Worm (Caenorhabditis elegans): ENCODE measurements around the gene sptf-2.

Gene sptf-2

DNA sequence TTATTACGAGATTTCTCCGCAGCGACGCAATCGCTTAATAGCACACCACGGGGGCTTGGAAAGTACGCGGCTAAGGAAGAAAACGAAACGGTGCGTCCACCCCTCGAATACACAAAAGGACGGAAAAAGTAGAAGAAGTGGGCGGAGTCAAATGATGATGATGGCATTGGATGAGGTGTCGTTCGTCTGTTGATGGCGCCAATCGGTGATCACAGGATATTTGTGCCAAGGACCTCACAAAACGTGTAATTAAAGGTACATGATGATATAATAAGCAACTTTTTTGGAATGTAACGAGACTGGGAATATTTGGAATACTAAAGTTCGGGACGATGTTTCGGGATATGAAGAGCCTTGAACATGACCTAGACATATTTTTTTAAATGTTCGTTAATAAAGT is 9.1 kb downstream of the sptf-2 start, which contains the start of gene cutl-12:
TSS of gene cutl-12 (minus strand) at position 101 of the 400 bp plus-strand sequence.
- TF ChIP-seq ztf-11 (tag; optimal IDR thresholded peaks at IDR 0.05) = no peak
- no peak for TF ChIP-seq F37D6.2 (tag; optimal IDR thresholded peaks at IDR 0.05)
- TF ChIP-seq unc-130 (GFP tag; optimal IDR thresholded peaks at IDR 0.05) = no peak
- no peak for TF ChIP-seq Y48G9A.11 (GFP tag; IDR thresholded peaks at IDR 0.05)
- TF ChIP-seq arid-1 (GFP tag; conservative IDR thresholded peaks at IDR 0.05) = no peak
- TF ChIP-seq unc-39 (tag; optimal IDR thresholded peaks at IDR 0.05) = no peak

DNA sequence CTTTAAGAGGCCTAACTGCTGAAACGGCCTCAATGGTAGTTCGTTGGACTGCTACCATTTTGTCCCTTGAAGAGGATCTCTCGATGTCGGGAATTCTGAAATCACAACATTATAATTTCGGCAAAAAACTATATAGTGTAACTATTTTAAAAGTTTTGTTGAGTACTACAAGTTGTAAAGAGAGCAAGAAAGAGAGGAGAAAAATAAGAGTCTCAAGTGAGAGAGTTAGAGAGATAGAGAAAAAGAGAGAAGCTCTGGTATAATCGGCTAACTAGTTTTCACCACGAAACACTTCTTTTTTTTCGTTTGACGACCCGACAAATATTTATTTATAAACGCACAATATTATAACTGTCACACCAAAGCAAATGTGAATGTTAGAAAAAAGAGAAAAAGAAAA is 12.4 kb downstream of the sptf-2 start, which contains the start of gene vab-9:
TSS of gene vab-9 (minus strand) at position 101 of the 400 bp plus-strand sequence.
- no peak for TF ChIP-seq ceh-28 (tag; optimal IDR thresholded peaks at IDR 0.05)
- TF ChIP-seq ctbp-1 (GFP tag; IDR thresholded peaks at IDR 0.05) = no peak
- no peak for TF ChIP-seq egl-27 (tag; optimal IDR thresholded peaks at IDR 0.05)
- no peak for TF ChIP-seq mxl-3 (GFP tag; optimal IDR thresholded peaks at IDR 0.05)
- no peak for TF ChIP-seq mes-2 (tag; optimal IDR thresholded peaks at IDR 0.05; ENCODE audit: poor library complexity, severe bottlenecking)
- no peak for TF ChIP-seq zfp-3 (GFP tag; conservative IDR thresholded peaks at IDR 0.05)
- no peak for TF ChIP-seq R02D3.7 (tag; optimal IDR thresholded peaks at IDR 0.05)
- TF ChIP-seq dmd-9 (GFP tag; IDR thresholded peaks at IDR 0.05) = no peak
- no peak for TF ChIP-seq F37D6.2 (tag; optimal IDR thresholded peaks at IDR 0.05)
- no peak for TF ChIP-seq ZK337.2 (GFP tag; IDR thresholded peaks at IDR 0.05)
- no peak for TF ChIP-seq fkh-10 (GFP tag; optimal IDR thresholded peaks at IDR 0.05)
- no peak for TF ChIP-seq lsy-2 (tag; optimal IDR thresholded peaks at IDR 0.05)
- no peak for TF ChIP-seq unc-62 (GFP tag; optimal IDR thresholded peaks at IDR 0.05 in 1 of 2)
- no peak for TF ChIP-seq unc-62 (tag; optimal IDR thresholded peaks at IDR 0.05)
- no peak for TF ChIP-seq zfp-2 (tag; optimal IDR thresholded peaks at IDR 0.05)
- no peak for TF ChIP-seq unc-39 (tag; optimal IDR thresholded peaks at IDR 0.05)
- no peak for TF ChIP-seq snpc-4 (tag; optimal IDR thresholded peaks at IDR 0.05)
- no peak for TF ChIP-seq dmd-6 (GFP tag; IDR thresholded peaks at IDR 0.05)

DNA sequence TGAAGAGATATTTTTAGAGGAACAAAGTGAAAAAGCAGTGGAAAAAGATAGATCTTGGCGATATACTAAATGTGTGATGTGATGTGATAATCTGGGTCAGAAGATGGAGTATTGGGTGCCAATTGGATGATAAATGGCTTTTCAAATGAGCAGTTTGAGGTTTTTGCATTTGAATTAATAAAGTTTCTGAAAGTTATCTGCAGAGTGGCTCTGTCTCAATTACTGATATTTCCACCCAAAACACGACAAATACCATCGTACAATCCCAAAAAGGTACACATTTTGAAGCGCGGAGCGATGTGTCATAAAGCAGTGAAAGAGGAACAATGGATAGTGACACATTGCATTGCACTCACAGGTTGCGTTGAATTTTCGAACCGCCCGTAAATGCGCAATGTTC is 14.3 kb downstream of the sptf-2 start:
- TF ChIP-seq aha-1 (tag) (peak; percentile 26), cey-2 (tag; optimal IDR thresholded peaks at IDR 0.05; ENCODE audit: borderline replicate concordance, insufficient read depth) (no peak), rbr-2 (tag; optimal IDR thresholded peaks at IDR 0.05) (no peak), unc-62 (GFP tag; optimal IDR thresholded peaks at IDR 0.05 in 1 of 2) (peak in 1 of 2 experiments; percentile 96), unc-62 (tag; optimal IDR thresholded peaks at IDR 0.05) (no peak)

DNA sequence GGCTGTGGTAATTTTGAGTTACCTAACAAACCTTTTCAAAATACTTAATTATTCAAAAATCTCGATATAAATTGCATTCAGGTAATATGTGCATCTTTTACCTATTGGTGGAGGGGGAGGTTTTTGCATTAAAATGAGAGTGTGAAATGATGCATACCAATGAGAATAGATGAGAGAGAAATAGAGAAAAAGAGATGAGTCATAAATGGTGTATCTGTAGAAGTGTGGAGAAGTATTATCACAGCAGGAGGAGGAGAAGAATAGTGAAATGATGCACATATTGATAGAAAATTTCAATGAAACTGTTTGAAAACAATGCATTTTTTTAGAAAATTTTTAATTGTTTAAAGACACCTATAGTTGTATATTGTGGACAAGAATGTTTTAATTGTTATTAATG is 15.2 kb downstream of the sptf-2 start:
- TF ChIP-seq pqm-1 (tag; optimal IDR thresholded peaks at IDR 0.05) (no peak), lsy-2 (tag; optimal IDR thresholded peaks at IDR 0.05) (peak in 1 of 2 experiments; percentile 31), daf-16 (GFP tag; optimal IDR thresholded peaks at IDR 0.05) (no peak), daf-16 (tag; optimal IDR thresholded peaks at IDR 0.05) (peak; percentile 15), ZK337.2 (GFP tag; IDR thresholded peaks at IDR 0.05) (no peak), pha-4 (GFP tag; IDR thresholded peaks at IDR 0.05) (no peak), pha-4 (tag; optimal IDR thresholded peaks at IDR 0.05) (peak; percentile 65), mes-2 (tag; optimal IDR thresholded peaks at IDR 0.05; ENCODE audit: poor library complexity, severe bottlenecking) (no peak), nhr-77 (tag; optimal IDR thresholded peaks at IDR 0.05) (no peak), T20F7.1 (GFP tag; optimal IDR thresholded peaks at IDR 0.05) (no peak), mep-1 (tag; optimal IDR thresholded peaks at IDR 0.05) (peak; percentile 26), dve-1 (tag; optimal IDR thresholded peaks at IDR 0.05; ENCODE audit: insufficient read depth) (peak; percentile 51), hmg-1.1 (GFP tag; IDR thresholded peaks at IDR 0.05) (no peak), ceh-28 (tag; optimal IDR thresholded peaks at IDR 0.05) (no peak)

DNA sequence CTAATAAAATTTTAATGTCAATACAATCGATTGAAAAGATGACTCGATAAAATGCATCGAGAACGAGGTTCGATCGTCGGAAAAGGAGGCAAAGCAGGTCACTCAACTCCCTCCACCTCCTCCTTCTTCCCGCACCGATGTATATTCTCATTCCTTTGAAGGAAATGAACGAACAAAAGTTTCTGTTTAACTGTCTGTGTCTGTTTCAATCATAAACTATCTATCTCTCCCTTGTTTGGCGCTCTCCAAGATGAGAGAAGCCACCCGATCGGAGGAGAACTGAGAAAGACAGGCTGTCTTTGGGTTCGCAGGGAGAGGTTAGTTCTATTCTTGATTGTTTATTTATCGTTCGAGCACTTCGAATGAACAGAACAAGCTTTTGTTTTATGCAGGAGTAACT is 15.9 kb downstream of the sptf-2 start, which contains the start of gene D2085.7:
TSS of gene D2085.7 (plus strand) at position 251 of the 400 bp plus-strand sequence.
- TF ChIP-seq pqm-1 (tag; optimal IDR thresholded peaks at IDR 0.05) (no peak), hlh-30 (tag; optimal IDR thresholded peaks at IDR 0.05; ENCODE audit: insufficient read depth) (no peak), madf-5 (GFP tag; IDR thresholded peaks at IDR 0.05) (no peak), nhr-25 (tag; optimal IDR thresholded peaks at IDR 0.05; ENCODE audit: borderline replicate concordance, insufficient read depth) (no peak), Y5F2A.4 (GFP tag; optimal IDR thresholded peaks at IDR 0.05) (no peak), lin-39 (tag; optimal IDR thresholded peaks at IDR 0.05) (no peak), dve-1 (tag; optimal IDR thresholded peaks at IDR 0.05; ENCODE audit: insufficient read depth) (peak; percentile 9), mes-2 (tag; optimal IDR thresholded peaks at IDR 0.05; ENCODE audit: poor library complexity, severe bottlenecking) (peak; percentile 10), snpc-1.2 (GFP tag; IDR thresholded peaks at IDR 0.05) (no peak), spr-3 (GFP tag; optimal IDR thresholded peaks at IDR 0.05) (no peak), hlh-11 (tag; optimal IDR thresholded peaks at IDR 0.05) (peak; percentile 14), F26F4.8 (GFP tag; conservative IDR thresholded peaks at IDR 0.05) (no peak), daf-16 (GFP tag; optimal IDR thresholded peaks at IDR 0.05) (no peak), daf-16 (tag; optimal IDR thresholded peaks at IDR 0.05) (peak; percentile 19)

All from whole organism, L4 larva.